Worm (Caenorhabditis elegans) whole organism, L2 larva: ENCODE results near the gene Y110A2AL.1.
"Not testable (repeated sequence)": the region's sequence is repeated elsewhere in the genome, so short reads cannot be mapped to it uniquely, and the experiment has no call there.

Experiments used
- Y55F3AM.14 ChIP-seq: fragments of 200-800 bp; sonication (Bioruptor generic); optimal IDR thresholded peaks from 2 replicates; lab custom pipeline; 2018; ENCODE audit warnings: mild to moderate bottlenecking, missing genetic modification characterization, missing compliant biosample characterization
- ZK546.5 ChIP-seq: sonication (generic microtip); optimal IDR thresholded peaks from 2 replicates; lab custom pipeline; 2017; ENCODE audit warnings: missing biosample characterization, missing genetic modification characterization
- aly-2 ChIP-seq: fragments of 150-350 bp; optimal IDR thresholded peaks from 2 replicates; lab custom pipeline; 2014; ENCODE audit warnings: missing biosample characterization, missing genetic modification characterization
- blmp-1 ChIP-seq: sonication (generic microtip); optimal IDR thresholded peaks from 2 replicates; lab custom pipeline; 2017; ENCODE audit warnings: missing genetic modification characterization, mild to moderate bottlenecking, missing compliant biosample characterization, antibody characterized with exemption, moderate library complexity; ENCODE audit not compliant: insufficient read depth
- ceh-16 ChIP-seq: fragments of 150-350 bp; optimal IDR thresholded peaks from 2 replicates; lab custom pipeline; 2014; ENCODE audit warnings: missing biosample characterization, missing genetic modification characterization
- ceh-82 ChIP-seq: fragments of 150-350 bp; optimal IDR thresholded peaks from 2 replicates; lab custom pipeline; 2014; ENCODE audit warnings: missing biosample characterization, missing genetic modification characterization
- crh-2 ChIP-seq: sonication (generic microtip); optimal IDR thresholded peaks from 2 replicates; lab custom pipeline; 2017; ENCODE audit warnings: missing biosample characterization, missing genetic modification characterization
- dmd-4 ChIP-seq: sonication (generic microtip); optimal IDR thresholded peaks from 2 replicates; lab custom pipeline; 2017; ENCODE audit warnings: missing biosample characterization, missing genetic modification characterization
- egl-27 ChIP-seq: sonication (generic microtip); optimal IDR thresholded peaks from 3 replicates; lab custom pipeline; 2017; ENCODE audit warnings: missing biosample characterization, missing genetic modification reagents, missing genetic modification characterization
- elt-1 ChIP-seq: fragments of 150-350 bp; optimal IDR thresholded peaks from 2 replicates; lab custom pipeline; 2014; ENCODE audit warnings: missing biosample characterization, missing genetic modification characterization
- elt-3 ChIP-seq: sonication (generic microtip); optimal IDR thresholded peaks from 2 replicates; lab custom pipeline; 2017; ENCODE audit warnings: missing biosample characterization, missing genetic modification characterization
- fos-1 ChIP-seq: fragments of 150-350 bp; optimal IDR thresholded peaks from 2 replicates; lab custom pipeline; 2014; ENCODE audit warnings: missing biosample characterization, missing genetic modification characterization
- gmeb-1 ChIP-seq: fragments of 150-350 bp; optimal IDR thresholded peaks from 2 replicates; lab custom pipeline; 2014; ENCODE audit warnings: missing biosample characterization, missing genetic modification characterization
- lin-11 ChIP-seq: fragments of 150-350 bp; sonication (generic microtip); optimal IDR thresholded peaks from 2 replicates; lab custom pipeline; 2014; ENCODE audit warnings: missing biosample characterization, missing genetic modification characterization, inconsistent platforms, mixed read lengths
- lin-39 ChIP-seq: fragments of 150-350 bp; optimal IDR thresholded peaks from 2 replicates; lab custom pipeline; 2014; ENCODE audit warnings: missing biosample characterization, missing genetic modification reagents, missing genetic modification characterization
- mab-5 ChIP-seq: fragments of 150-350 bp; optimal IDR thresholded peaks from 2 replicates; lab custom pipeline; 2014; ENCODE audit warnings: missing biosample characterization, missing genetic modification characterization
- mdl-1 ChIP-seq, 2 experiments: fragments of 150-350 bp in 1 of 2; sonication (generic microtip) in 1 of 2; optimal IDR thresholded peaks; 2 replicates each; lab custom pipeline; 2017; ENCODE audit warnings: missing biosample characterization in 2 of 2, missing genetic modification characterization in 2 of 2
- nhr-10 ChIP-seq: sonication (generic microtip); optimal IDR thresholded peaks from 2 replicates; lab custom pipeline; 2017; ENCODE audit warnings: missing biosample characterization, missing genetic modification characterization
- nhr-11 ChIP-seq: fragments of 150-350 bp; optimal IDR thresholded peaks from 2 replicates; lab custom pipeline; 2014; ENCODE audit warnings: missing biosample characterization, missing genetic modification characterization
- nhr-12 ChIP-seq: fragments of 150-350 bp; optimal IDR thresholded peaks from 2 replicates; lab custom pipeline; 2014; ENCODE audit warnings: missing biosample characterization, missing genetic modification characterization
- nhr-129 ChIP-seq: fragments of 150-350 bp; optimal IDR thresholded peaks from 2 replicates; lab custom pipeline; 2014; ENCODE audit warnings: missing biosample characterization, missing genetic modification characterization
- nhr-21 ChIP-seq: fragments of 150-350 bp; optimal IDR thresholded peaks from 2 replicates; lab custom pipeline; 2014; ENCODE audit warnings: missing biosample characterization, missing genetic modification characterization
- nhr-23 ChIP-seq: fragments of 150-350 bp; optimal IDR thresholded peaks from 2 replicates; lab custom pipeline; 2014; ENCODE audit warnings: missing biosample characterization, missing genetic modification reagents, missing genetic modification characterization
- nhr-237 ChIP-seq: fragments of 150-350 bp; optimal IDR thresholded peaks from 2 replicates; lab custom pipeline; 2014; ENCODE audit warnings: missing biosample characterization, missing genetic modification characterization
- nhr-6 ChIP-seq: fragments of 150-350 bp; optimal IDR thresholded peaks from 2 replicates; lab custom pipeline; 2014; ENCODE audit warnings: missing biosample characterization, missing genetic modification characterization
- nhr-77 ChIP-seq: fragments of 150-350 bp; optimal IDR thresholded peaks from 2 replicates; lab custom pipeline; 2014; ENCODE audit warnings: missing biosample characterization, missing genetic modification characterization
- peb-1 ChIP-seq: fragments of 150-350 bp; optimal IDR thresholded peaks from 2 replicates; lab custom pipeline; 2014; ENCODE audit warnings: missing biosample characterization, missing genetic modification characterization
- sem-4 ChIP-seq: fragments of 150-350 bp; optimal IDR thresholded peaks from 2 replicates; lab custom pipeline; 2014; ENCODE audit warnings: missing biosample characterization, missing genetic modification reagents, missing genetic modification characterization
- skn-1 ChIP-seq: sonication (generic microtip); optimal IDR thresholded peaks from 2 replicates; lab custom pipeline; 2017; ENCODE audit warnings: missing biosample characterization, missing genetic modification characterization
- sma-3 ChIP-seq: sonication (generic microtip); optimal IDR thresholded peaks from 2 replicates; lab custom pipeline; 2016; ENCODE audit warnings: missing genetic modification reagents, missing genetic modification characterization, missing compliant biosample characterization
- sma-9 ChIP-seq, 2 experiments: fragments of 150-350 bp in 1 of 2; sonication (generic microtip) in 1 of 2; optimal IDR thresholded peaks; 2 replicates each; lab custom pipeline; 2014 to 2016; ENCODE audit warnings: missing genetic modification characterization in 2 of 2, mild to moderate bottlenecking in 1 of 2, missing biosample characterization in 1 of 2, missing compliant biosample characterization in 1 of 2, missing genetic modification reagents in 1 of 2, moderate library complexity in 1 of 2
- snpc-4 ChIP-seq: fragments of 150-350 bp; optimal IDR thresholded peaks from 2 replicates; lab custom pipeline; 2014; ENCODE audit warnings: missing biosample characterization, missing genetic modification characterization
- unc-55 ChIP-seq: fragments of 150-350 bp; sonication (generic microtip); optimal IDR thresholded peaks from 3 replicates; lab custom pipeline; 2014; ENCODE audit warnings: missing biosample characterization, missing genetic modification reagents, missing genetic modification characterization
- unc-62 ChIP-seq: fragments of 150-350 bp; optimal IDR thresholded peaks from 2 replicates; lab custom pipeline; 2014; ENCODE audit warnings: missing biosample characterization, missing genetic modification reagents, missing genetic modification characterization
- ztf-1 ChIP-seq: fragments of 200-800 bp; sonication (Bioruptor generic); conservative IDR thresholded peaks from 2 replicates; pipeline ENCODE4 v1.3.6; 2022; ENCODE audit warnings: missing genetic modification characterization, missing compliant biosample characterization
- ztf-4 ChIP-seq: fragments of 150-350 bp; optimal IDR thresholded peaks from 2 replicates; lab custom pipeline; 2014; ENCODE audit warnings: missing biosample characterization, missing genetic modification characterization

Y110A2AL.1 gene

ce11 chrII:2834105-2834504, 40.8 kb upstream of the Y110A2AL.1 start:
- TF ChIP-seq sem-4 (tag; lab: Kevin White, UChicago) (no peak), nhr-6 (tag; lab: Kevin White, UChicago) (no peak), sma-9 (GFP tag; optimal IDR thresholded peaks at IDR 0.05; lab: Kevin White, UChicago) (peak; percentile 11), sma-9 (tag; optimal IDR thresholded peaks at IDR 0.05; lab: Kevin White, UChicago) (no peak), nhr-11 (tag; lab: Kevin White, UChicago) (no peak), crh-2 (tag; lab: Kevin White, UChicago) (no peak), ceh-82 (tag; lab: Kevin White, UChicago) (no peak), ztf-1 (no peak), peb-1 (tag; lab: Kevin White, UChicago) (no peak), fos-1 (peak; percentile 87), unc-62 (no peak), sma-3 (GFP tag; lab: Kevin White, UChicago) (no peak), egl-27 (tag; lab: Kevin White, UChicago) (no peak), blmp-1 (tag; lab: Kevin White, UChicago) (no peak), skn-1 (tag; lab: Kevin White, UChicago) (peak; percentile 51), snpc-4 (no peak), Y55F3AM.14 (GFP tag; lab: Kevin White, UChicago) (no peak), lin-11 (no peak), elt-3 (no peak), aly-2 (tag; lab: Kevin White, UChicago) (no peak), mab-5 (tag; lab: Kevin White, UChicago) (no peak), ZK546.5 (tag; lab: Kevin White, UChicago) (no peak), gmeb-1 (tag; lab: Kevin White, UChicago) (no peak), nhr-12 (tag; lab: Kevin White, UChicago) (no peak)

- TF ChIP-seq mab-5 (tag; lab: Kevin White, UChicago) (no peak), sem-4 (tag; lab: Kevin White, UChicago) (no peak), nhr-23 (tag; lab: Kevin White, UChicago) (no peak), nhr-237 (no peak), elt-1 (tag; lab: Kevin White, UChicago) (no peak), gmeb-1 (tag; lab: Kevin White, UChicago) (no peak), nhr-77 (tag; lab: Kevin White, UChicago) (no peak), ceh-82 (tag; lab: Kevin White, UChicago) (no peak), nhr-129 (no peak), egl-27 (tag; lab: Kevin White, UChicago) (no peak), ztf-4 (tag; lab: Kevin White, UChicago) (no peak), skn-1 (tag; lab: Kevin White, UChicago) (no peak), dmd-4 (tag; lab: Kevin White, UChicago) (no peak)
These were observed 38.0 kb upstream of the Y110A2AL.1 start, which contains the start of gene K12H6.7 for ce11 chrII:2836853-2837252. TSS of gene K12H6.7 (minus strand) at chrII:2836953.

ce11 chrII:2839004-2839403, 35.9 kb upstream of the Y110A2AL.1 start, which contains the start of gene Y110A2AL.4:
TSS of gene Y110A2AL.4 (plus strand) at chrII:2839304.
- TF ChIP-seq mdl-1 (tag; optimal IDR thresholded peaks at IDR 0.05; lab: Kevin White, UChicago); nhr-10 (tag; lab: Kevin White, UChicago); blmp-1 (tag; lab: Kevin White, UChicago): not testable (repeated sequence)

- TF ChIP-seq fos-1 (no peak), gmeb-1 (tag; lab: Kevin White, UChicago) (no peak), ceh-82 (tag; lab: Kevin White, UChicago) (no peak), nhr-21 (no peak), sem-4 (tag; lab: Kevin White, UChicago) (no peak), mdl-1 (tag; optimal IDR thresholded peaks at IDR 0.05; lab: Kevin White, UChicago) (no peak), unc-55 (no peak), ztf-4 (tag; lab: Kevin White, UChicago) (no peak), elt-1 (tag; lab: Kevin White, UChicago) (no peak), ceh-16 (tag; lab: Kevin White, UChicago) (no peak), peb-1 (tag; lab: Kevin White, UChicago) (no peak), lin-11 (no peak), snpc-4 (no peak), egl-27 (tag; lab: Kevin White, UChicago) (no peak), nhr-77 (tag; lab: Kevin White, UChicago) (no peak), lin-39 (tag; lab: Kevin White, UChicago) (no peak), skn-1 (tag; lab: Kevin White, UChicago) (no peak)
These were observed 33.4 kb upstream of the Y110A2AL.1 start, which contains the start of gene Y110A2AL.6 for ce11 chrII:2841529-2841928. TSS of gene Y110A2AL.6 (minus strand) at chrII:2841629.
